Worm (Caenorhabditis elegans) whole organism, young adult: Measurements from ENCODE around the gene Y116A8C.9.

Source experiments
- snpc-4 ChIP-seq, 5 experiments: fragments of 150-350 bp in 1 of 5; sonication (generic microtip) in 4 of 5; optimal IDR thresholded peaks; 2 replicates each; lab custom pipeline; 2014 to 2018; ENCODE audit warnings: missing genetic modification characterization in 5 of 5, missing biosample characterization in 3 of 5, antibody characterized with exemption in 2 of 5, mild to moderate bottlenecking in 2 of 5, missing compliant biosample characterization in 2 of 5, missing genotype in 2 of 5, moderate library complexity in 2 of 5, missing genetic modification reagents in 1 of 5
- ztf-22 ChIP-seq: fragments of 200-800 bp; sonication (Bioruptor generic); optimal IDR thresholded peaks from 2 replicates; lab custom pipeline; 2018; ENCODE audit warnings: mild to moderate bottlenecking, missing genetic modification characterization, moderate library complexity, missing compliant biosample characterization

ce11 chrIV:16917831-16918429, 28.7 kb downstream of the Y116A8C.9 start, which contains the start of the genes Y116A8C.469 and Y116A8C.468:
- TF ChIP-seq snpc-4 (GFP tag; optimal IDR thresholded peaks at IDR 0.05; lab: Kevin White, UChicago) = no peak
- TF ChIP-seq snpc-4 (tag; optimal IDR thresholded peaks at IDR 0.05; lab: Kevin White, UChicago) = no peak
- TF ChIP-seq ztf-22 (GFP tag; lab: Kevin White, UChicago) = no peak
